Worm (Caenorhabditis elegans) whole organism, L4/young adult: ENCODE results near the gene K06H7.2.

Experiments used
- W03F9.2 ChIP-seq: fragments of 150-350 bp; optimal IDR thresholded peaks from 2 replicates; lab custom pipeline; 2014; ENCODE audit warnings: missing biosample characterization, missing genetic modification characterization
- dao-5 ChIP-seq: sonication (generic microtip); optimal IDR thresholded peaks from 2 replicates; lab custom pipeline; 2016; ENCODE audit warnings: missing genotype, missing genetic modification characterization, moderate library complexity, missing compliant biosample characterization
- him-1 ChIP-seq: sonication (generic microtip); optimal IDR thresholded peaks from 2 replicates; lab custom pipeline; 2016; ENCODE audit warnings: missing genotype, missing genetic modification reagents, missing genetic modification characterization, missing compliant biosample characterization

DNA sequence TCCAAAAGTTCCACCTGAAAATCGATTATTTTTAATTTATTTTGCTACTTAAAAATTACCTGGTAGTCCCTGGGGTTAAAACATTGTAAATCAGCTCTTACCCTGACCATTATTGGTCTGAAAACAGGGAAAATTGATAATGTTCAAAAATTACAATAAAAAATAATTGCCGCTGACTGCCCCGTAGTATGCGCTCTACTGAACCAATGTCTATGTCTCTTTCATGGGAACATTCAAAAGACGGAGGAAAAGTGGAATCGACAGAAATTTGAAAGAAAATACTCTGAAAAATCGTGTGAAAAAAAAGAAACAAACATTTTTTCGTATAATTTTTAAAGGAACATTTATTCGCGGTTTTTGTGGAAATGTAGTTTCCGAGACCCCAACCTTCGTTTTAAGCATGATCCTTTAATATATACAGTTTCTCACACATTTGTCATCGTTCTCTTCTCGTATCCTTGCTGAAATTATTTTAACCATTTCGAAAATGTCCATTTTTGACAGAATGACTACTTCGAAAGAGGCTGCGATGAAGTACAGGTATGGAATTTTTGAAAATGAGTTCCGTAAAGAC lies 13.1 kb upstream of the K06H7.2 start, which contains the start of the genes dcr-1 and apc-2:
- TF ChIP-seq him-1 (tag; lab: Kevin White, UChicago) (no peak), dao-5 (tag; lab: Kevin White, UChicago) (no peak), W03F9.2 (tag; lab: Kevin White, UChicago) (no peak)
